Worm (Caenorhabditis elegans) whole organism, young adult: ENCODE measurements around the gene C02F5.14.

ENCODE experiments used
- F22D6.2 ChIP-seq: sonication (generic microtip); optimal IDR thresholded peaks from 2 replicates; lab custom pipeline; 2016; ENCODE audit warnings: mild to moderate bottlenecking, missing genetic modification characterization, missing compliant biosample characterization
- ceh-27 ChIP-seq: fragments of 200-800 bp; sonication (Bioruptor generic); optimal IDR thresholded peaks from 2 replicates; lab custom pipeline; 2018; ENCODE audit warnings: mild to moderate bottlenecking, missing genetic modification characterization, moderate library complexity, missing compliant biosample characterization
- lin-35 ChIP-seq, 3 experiments: fragments of 150-350 bp in 2 of 3; sonication (generic microtip) in 1 of 3; optimal IDR thresholded peaks; 2 replicates each; lab custom pipeline; 2014 to 2018; ENCODE audit warnings: missing biosample characterization in 3 of 3, missing genetic modification characterization in 3 of 3, missing genetic modification reagents in 3 of 3
- lin-40 ChIP-seq: sonication (generic microtip); optimal IDR thresholded peaks from 2 replicates; lab custom pipeline; 2016; ENCODE audit warnings: missing genetic modification characterization, mild to moderate bottlenecking, missing compliant biosample characterization, missing genotype, missing genetic modification reagents
- mxl-1 ChIP-seq: sonication (generic microtip); optimal IDR thresholded peaks from 2 replicates; lab custom pipeline; 2016; ENCODE audit warnings: missing genetic modification characterization, missing compliant biosample characterization
- nfya-1 ChIP-seq: sonication (generic microtip); optimal IDR thresholded peaks from 2 replicates; lab custom pipeline; 2017; ENCODE audit warnings: antibody characterized with exemption, missing compliant biosample characterization, missing genetic modification characterization, borderline replicate concordance; ENCODE audit not compliant: insufficient read depth
- snpc-4 ChIP-seq, 5 experiments: fragments of 150-350 bp in 1 of 5; sonication (generic microtip) in 4 of 5; optimal IDR thresholded peaks; 2 replicates each; lab custom pipeline; 2014 to 2018; ENCODE audit warnings: missing genetic modification characterization in 5 of 5, missing biosample characterization in 3 of 5, antibody characterized with exemption in 2 of 5, mild to moderate bottlenecking in 2 of 5, missing compliant biosample characterization in 2 of 5, missing genotype in 2 of 5, moderate library complexity in 2 of 5, missing genetic modification reagents in 1 of 5
- ztf-28 ChIP-seq: fragments of 200-800 bp; sonication (Bioruptor generic); IDR thresholded peaks from 2 replicates; pipeline ENCODE4 v1.3.6; 2022; ENCODE audit warnings: missing genetic modification reagents, missing genetic modification characterization, missing compliant biosample characterization

- TF ChIP-seq lin-40 (tag; lab: Kevin White, UChicago) (no peak), lin-35 (GFP tag; optimal IDR thresholded peaks at IDR 0.05; lab: Kevin White, UChicago) (no peak), snpc-4 (GFP tag; optimal IDR thresholded peaks at IDR 0.05; lab: Kevin White, UChicago) (no peak), snpc-4 (tag; optimal IDR thresholded peaks at IDR 0.05; lab: Kevin White, UChicago) (no peak), ztf-28 (GFP tag; lab: Robert Waterston, UW) (no peak), mxl-1 (tag; lab: Kevin White, UChicago) (no peak), nfya-1 (no peak), ceh-27 (GFP tag; lab: Kevin White, UChicago) (no peak), F22D6.2 (tag; lab: Kevin White, UChicago) (no peak)
Measured at ce11 chrIII:8202754-8203153, 32.6 kb downstream of the C02F5.14 start, which contains the start of gene snb-5.
